Fruit fly (Drosophila melanogaster): Measurements from ENCODE around the gene mthl10.

Gene mthl10

DNA sequence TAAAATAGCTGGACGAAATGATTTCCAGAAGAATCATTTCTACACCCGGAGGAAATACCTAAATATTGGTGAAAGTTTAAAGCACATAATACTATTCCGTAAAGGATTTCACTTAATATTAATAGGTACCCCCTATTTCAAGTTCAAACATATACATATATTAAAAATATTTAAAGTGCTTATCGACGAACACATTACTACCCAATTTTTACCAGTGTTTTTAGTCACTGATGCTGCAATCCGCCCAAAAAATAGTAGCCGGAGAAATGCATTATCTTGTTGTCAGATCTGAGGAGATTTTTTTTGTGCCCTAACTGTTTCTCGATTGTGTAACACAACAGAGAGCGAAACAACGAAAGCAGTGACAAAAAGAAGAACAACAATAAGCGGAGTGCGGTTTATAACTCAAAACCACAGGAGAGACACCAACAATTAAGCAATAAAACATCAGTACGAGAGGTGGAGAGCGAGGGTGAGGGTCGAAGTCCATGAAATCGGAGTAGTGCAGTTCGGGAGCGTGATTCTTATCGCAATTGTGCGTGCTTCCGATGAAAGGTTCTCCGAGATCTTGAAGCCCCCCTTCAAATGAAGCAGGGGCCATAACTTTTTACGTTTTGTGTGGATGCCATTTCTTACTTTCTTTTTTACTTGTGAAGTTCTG is 38.3 kb upstream of the mthl10 start (continued):
- TF ChIP-seq Dad (GFP tag; optimal IDR thresholded peaks at IDR 0.05) (no peak), lola (GFP tag; optimal IDR thresholded peaks at IDR 0.05) (peak in 1 of 3 experiments; percentile 71), Tbp (GFP tag; optimal IDR thresholded peaks at IDR 0.05) (no peak), so (GFP tag; IDR thresholded peaks at IDR 0.05) (no peak), grn (GFP tag; optimal IDR thresholded peaks at IDR 0.05) (peak; percentile 67), Nf-YA (GFP tag; IDR thresholded peaks at IDR 0.05) (no peak), amos (GFP tag; IDR thresholded peaks at IDR 0.05; ENCODE audit: partially characterized antibody) (no peak), CG2712 (tag; optimal IDR thresholded peaks at IDR 0.05) (peak; percentile 70), prd (optimal IDR thresholded peaks at IDR 0.05) (no peak), prd (GFP tag; IDR thresholded peaks at IDR 0.05) (peak; percentile 62; the same call in 1 of the 3 replicates), CG8924 (tag; optimal IDR thresholded peaks at IDR 0.05) (peak; percentile 42), al (GFP tag; IDR thresholded peaks at IDR 0.05) (no peak), sim (GFP tag; IDR thresholded peaks at IDR 0.05) (no peak), B-H2 (GFP tag; optimal IDR thresholded peaks at IDR 0.05) (no peak), CG1647 (GFP tag; optimal IDR thresholded peaks at IDR 0.05) (no peak), onecut (GFP tag; IDR thresholded peaks at IDR 0.05) (no peak), CG30020 (tag; optimal IDR thresholded peaks at IDR 0.05) (no peak), fd96Cb (tag; optimal IDR thresholded peaks at IDR 0.05) (peak; percentile 32), stc (GFP tag; IDR thresholded peaks at IDR 0.05) (no peak), org-1 (GFP tag; optimal IDR thresholded peaks at IDR 0.05) (no peak), CG18599 (GFP tag; optimal IDR thresholded peaks at IDR 0.05) (no peak), unpg (GFP tag; optimal IDR thresholded peaks at IDR 0.05) (no peak), CG12299 (tag; optimal IDR thresholded peaks at IDR 0.05) (no peak), inv (GFP tag; IDR thresholded peaks at IDR 0.05; ENCODE audit: partially characterized antibody) (no peak), Mad (GFP tag; optimal IDR thresholded peaks at IDR 0.05) (no peak), CG11696 (GFP tag; IDR thresholded peaks at IDR 0.05) (no peak), pho (GFP tag; optimal IDR thresholded peaks at IDR 0.05) (no peak), MESR4 (GFP tag; optimal IDR thresholded peaks at IDR 0.05) (no peak), dimm (GFP tag; IDR thresholded peaks at IDR 0.05) (no peak), CG10431 (GFP tag; optimal IDR thresholded peaks at IDR 0.05) (no peak), bab2 (GFP tag; optimal IDR thresholded peaks at IDR 0.05) (no peak), ac (GFP tag; optimal IDR thresholded peaks at IDR 0.05) (no peak), ab (GFP tag; optimal IDR thresholded peaks at IDR 0.05) (no peak), zf30C (GFP tag; optimal IDR thresholded peaks at IDR 0.05) (peak; percentile 69), ems (GFP tag; optimal IDR thresholded peaks at IDR 0.05) (no peak), CG3281 (GFP tag; optimal IDR thresholded peaks at IDR 0.05) (no peak), dpn (GFP tag; optimal IDR thresholded peaks at IDR 0.05) (no peak), CG16813 (GFP tag; IDR thresholded peaks at IDR 0.05; ENCODE audit: partially characterized antibody) (no peak), MTF-1 (GFP tag; optimal IDR thresholded peaks at IDR 0.05; ENCODE audit: borderline replicate concordance) (no peak), Drgx (GFP tag; IDR thresholded peaks at IDR 0.05) (no peak), CG8359 (GFP tag; optimal IDR thresholded peaks at IDR 0.05; ENCODE audit: borderline replicate concordance) (peak; percentile 0), Hsf (GFP tag; optimal IDR thresholded peaks at IDR 0.05) (no peak), Taf1 (GFP tag; IDR thresholded peaks at IDR 0.05) (no peak), GATAe (GFP tag; conservative IDR thresholded peaks at IDR 0.05) (no peak), CG12391 (tag; optimal IDR thresholded peaks at IDR 0.05) (peak; percentile 40), Med (GFP tag) (no peak), CG4282 (GFP tag; optimal IDR thresholded peaks at IDR 0.05) (no peak), trem (tag; optimal IDR thresholded peaks at IDR 0.05) (peak; percentile 46), lbe (GFP tag; optimal IDR thresholded peaks at IDR 0.05) (no peak), CG15514 (GFP tag; optimal IDR thresholded peaks at IDR 0.05) (no peak)
